Worm (Caenorhabditis elegans): Measurements from ENCODE around the gene ZK1307.9.

ce11 chrII:9668959-9669358 lies 19.7 kb downstream of the ZK1307.9 start, which contains the start of gene taf-8:
- TF ChIP-seq zag-1 (tag; optimal IDR thresholded peaks at IDR 0.05) = no peak
- no peak for TF ChIP-seq ama-1 (optimal IDR thresholded peaks at IDR 0.05)
- no peak for TF ChIP-seq nhr-11 (tag; optimal IDR thresholded peaks at IDR 0.05)
- no peak for TF ChIP-seq fos-1 (tag; optimal IDR thresholded peaks at IDR 0.05)
